Worm (Caenorhabditis elegans): Measurements from ENCODE around the gene K01A6.8.

The K01A6.8 gene

DNA sequence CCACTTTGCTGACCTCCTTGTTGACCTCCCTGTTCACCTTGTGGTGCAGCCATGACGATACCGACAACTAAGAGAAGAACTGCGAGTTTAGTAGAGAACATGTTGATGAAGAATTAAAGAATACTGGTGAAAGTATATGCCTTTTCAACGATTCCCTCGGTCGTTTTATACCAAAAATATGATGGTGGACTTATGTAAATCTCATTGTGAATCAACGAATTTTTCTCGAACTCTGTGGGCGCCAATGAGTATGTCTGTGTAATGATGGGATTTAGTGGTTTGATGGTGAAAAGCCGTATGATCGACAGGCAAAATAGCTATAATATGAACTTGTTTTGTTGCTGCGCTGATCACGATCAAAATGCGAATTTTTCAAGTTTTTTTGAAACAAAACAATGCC, at the start of gene K01A6.8:
K01A6.8 (minus strand) TSS at position 101 of the 400 bp plus-strand sequence.
- TF ChIP-seq zip-8 (tag; optimal IDR thresholded peaks at IDR 0.05) (no peak), unc-120 (tag; optimal IDR thresholded peaks at IDR 0.05; ENCODE audit: poor library complexity, severe bottlenecking) (no peak), nhr-237 (tag; optimal IDR thresholded peaks at IDR 0.05) (no peak), sptf-1 (tag; optimal IDR thresholded peaks at IDR 0.05) (no peak), ztf-11 (tag; optimal IDR thresholded peaks at IDR 0.05) (no peak), unc-39 (tag; optimal IDR thresholded peaks at IDR 0.05) (no peak), nhr-76 (tag; optimal IDR thresholded peaks at IDR 0.05) (no peak)

DNA sequence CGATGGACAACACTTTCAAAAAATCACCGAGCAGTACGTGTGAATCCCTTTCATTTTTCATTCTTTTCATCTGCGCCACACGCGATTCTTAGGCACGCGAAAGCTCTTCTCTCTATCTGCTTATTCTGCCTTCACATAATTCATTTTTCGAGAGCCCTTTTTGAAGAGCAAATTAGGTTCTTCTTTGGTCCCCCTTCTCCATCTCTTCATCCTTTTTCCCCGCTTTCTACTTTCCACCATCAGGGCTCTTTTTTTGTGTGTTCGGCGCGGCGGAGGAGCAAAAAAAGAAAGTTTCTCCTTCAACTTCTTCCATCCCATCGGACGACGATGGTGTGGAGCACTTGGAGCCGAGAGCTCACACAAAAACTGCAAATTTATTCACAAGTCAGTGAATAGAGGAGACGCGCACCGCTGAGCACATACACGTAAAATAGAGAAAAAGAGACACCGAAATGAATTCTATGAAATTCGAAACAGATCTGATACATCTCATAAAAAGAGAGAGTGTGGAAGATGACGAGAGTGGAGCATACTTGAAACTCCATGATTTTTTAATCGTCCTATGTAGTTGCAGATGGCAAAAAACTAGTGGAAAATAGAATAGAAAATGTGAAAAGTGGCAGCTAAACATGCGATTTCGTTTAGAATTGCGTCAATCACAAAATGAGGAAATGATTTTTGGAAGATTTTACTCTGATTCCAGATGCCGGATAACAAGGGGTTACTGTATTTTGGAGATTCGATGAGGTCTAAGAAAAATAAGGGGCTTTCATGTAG, 48.1 kb upstream of the K01A6.8 start:
- TF ChIP-seq ztf-11 (tag; optimal IDR thresholded peaks at IDR 0.05) (no peak), ces-1 (GFP tag; optimal IDR thresholded peaks at IDR 0.05) (peak; percentile 84)

DNA sequence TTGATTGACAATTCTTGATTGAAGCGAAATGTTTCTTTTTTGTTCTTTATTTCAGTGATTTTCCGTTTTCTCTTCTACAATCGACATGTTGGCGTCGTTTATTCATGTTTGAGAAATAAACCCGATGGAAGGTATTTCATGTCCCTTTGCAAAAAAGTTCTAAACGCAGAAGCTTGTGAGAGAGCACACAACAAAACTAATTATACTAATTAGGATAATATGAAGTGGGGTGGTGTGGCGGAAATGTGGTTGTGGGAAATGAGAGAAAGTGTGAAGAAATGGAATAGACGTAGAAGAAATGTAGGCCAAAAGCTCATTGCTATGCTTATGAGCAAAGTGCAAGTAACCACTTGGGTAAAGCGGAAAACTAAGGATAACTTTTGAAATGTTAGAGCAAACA, 45.7 kb upstream of the K01A6.8 start:
- TF ChIP-seq nhr-237 (tag; optimal IDR thresholded peaks at IDR 0.05) = no peak
- TF ChIP-seq ces-1 (GFP tag; optimal IDR thresholded peaks at IDR 0.05) = peak; percentile 94
- no peak for TF ChIP-seq hlh-1 (tag; optimal IDR thresholded peaks at IDR 0.05)

DNA sequence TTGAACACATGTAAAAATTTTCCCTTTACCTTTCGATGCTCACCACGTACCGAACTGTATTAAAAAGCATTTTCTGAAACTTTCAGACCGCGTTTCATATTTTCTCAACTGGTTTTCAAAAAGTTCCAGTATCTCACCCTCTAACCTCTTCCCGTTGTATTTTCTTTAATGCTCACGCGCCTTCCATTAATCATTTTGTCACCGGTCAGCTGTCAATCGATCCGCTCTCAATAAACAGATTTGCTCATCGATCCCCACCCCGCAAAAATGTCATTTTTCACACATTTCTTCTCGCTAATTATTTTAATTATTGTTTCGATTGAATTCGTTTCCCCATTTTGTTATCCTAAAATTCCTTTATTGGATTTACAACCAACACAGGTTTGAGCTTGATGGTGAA, 41.9 kb upstream of the K01A6.8 start, which contains the start of gene lpr-2:
lpr-2 (plus strand) TSS at position 189 of the 400 bp plus-strand sequence.
- TF ChIP-seq ceh-39 (tag; optimal IDR thresholded peaks at IDR 0.05) = no peak
- no peak for TF ChIP-seq cnd-1 (tag; optimal IDR thresholded peaks at IDR 0.05)
- TF ChIP-seq ham-2 (GFP tag; optimal IDR thresholded peaks at IDR 0.05) = no peak
- no peak for TF ChIP-seq ceh-83 (GFP tag; optimal IDR thresholded peaks at IDR 0.05)
- TF ChIP-seq unc-39 (tag; optimal IDR thresholded peaks at IDR 0.05) = no peak
- no peak for TF ChIP-seq M03D4.4 (tag; optimal IDR thresholded peaks at IDR 0.05)
- no peak for TF ChIP-seq nhr-2 (tag; optimal IDR thresholded peaks at IDR 0.05)
- no peak for TF ChIP-seq unc-120 (tag; optimal IDR thresholded peaks at IDR 0.05; ENCODE audit: poor library complexity, severe bottlenecking)
- no peak for TF ChIP-seq nhr-28 (tag; optimal IDR thresholded peaks at IDR 0.05)
- TF ChIP-seq hlh-1 (tag; optimal IDR thresholded peaks at IDR 0.05) = peak; percentile 80
- TF ChIP-seq mls-2 (tag; optimal IDR thresholded peaks at IDR 0.05) = no peak
- no peak for TF ChIP-seq sem-2 (GFP tag; optimal IDR thresholded peaks at IDR 0.05)
- TF ChIP-seq mab-5 (tag; optimal IDR thresholded peaks at IDR 0.05) = peak; percentile 54
- no peak for TF ChIP-seq lin-13 (tag; optimal IDR thresholded peaks at IDR 0.05)
- no peak for TF ChIP-seq ces-1 (GFP tag; optimal IDR thresholded peaks at IDR 0.05)
- peak; percentile 66 for TF ChIP-seq unc-62 (GFP tag; optimal IDR thresholded peaks at IDR 0.05)
- TF ChIP-seq nhr-237 (tag; optimal IDR thresholded peaks at IDR 0.05) = no peak
- TF ChIP-seq blmp-1 (tag; optimal IDR thresholded peaks at IDR 0.05) = no peak

DNA sequence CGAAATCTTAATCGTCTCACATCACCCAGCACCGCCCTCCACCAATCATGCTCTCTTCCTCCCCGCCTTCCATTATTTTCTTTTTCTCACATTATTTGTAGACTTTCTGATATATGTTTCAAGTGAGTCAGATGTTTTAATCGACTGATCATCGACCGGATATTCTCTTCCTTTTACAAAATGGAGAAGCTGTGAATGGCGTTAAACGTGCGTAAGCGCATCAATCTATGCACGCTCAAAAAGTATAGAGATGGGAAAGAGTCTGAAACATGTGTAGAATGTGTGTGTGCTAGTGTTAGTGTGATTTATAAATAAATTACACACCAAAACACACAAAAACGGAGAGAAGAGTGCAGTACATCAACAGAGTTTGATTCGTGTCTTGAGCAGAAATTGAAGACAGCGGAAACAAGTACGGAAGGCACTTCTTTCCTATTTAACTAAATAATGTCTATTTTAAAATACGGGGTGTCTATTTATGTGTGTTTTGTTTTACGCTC, 39.8 kb upstream of the K01A6.8 start:
- TF ChIP-seq unc-120 (tag; optimal IDR thresholded peaks at IDR 0.05; ENCODE audit: poor library complexity, severe bottlenecking) (no peak), ces-1 (GFP tag; optimal IDR thresholded peaks at IDR 0.05) (peak; percentile 15)

DNA sequence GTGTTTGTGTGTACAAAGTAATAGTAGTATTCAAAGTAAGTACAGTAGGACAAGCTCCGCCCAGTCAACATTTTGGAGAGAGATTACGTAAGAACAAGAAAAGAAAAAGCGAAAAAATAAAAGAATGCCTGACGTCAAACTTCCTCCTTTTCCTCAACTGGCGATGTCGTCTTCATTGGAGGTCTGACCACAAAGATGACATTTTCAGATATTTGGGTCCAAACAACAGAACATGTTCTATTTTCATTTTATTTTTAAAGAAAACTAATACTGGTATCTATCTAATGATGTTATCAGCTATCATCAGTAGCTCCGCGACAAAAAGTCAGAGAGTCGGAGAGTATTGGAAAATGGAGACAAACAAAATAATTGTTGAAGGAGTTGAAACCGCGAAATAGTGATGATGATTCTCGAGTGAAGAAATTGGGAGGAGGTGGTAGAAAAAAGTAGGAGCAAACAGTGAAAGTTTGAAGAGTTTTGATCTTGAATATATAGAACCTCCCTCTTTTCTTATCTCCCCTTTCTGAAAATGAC, 36.6 kb upstream of the K01A6.8 start, which contains the start of gene lips-5:
lips-5 (minus strand) TSS at position 51 of the 534 bp plus-strand sequence.
- no peak for TF ChIP-seq unc-62 (GFP tag; optimal IDR thresholded peaks at IDR 0.05)
- TF ChIP-seq blmp-1 (tag; optimal IDR thresholded peaks at IDR 0.05) = no peak
- TF ChIP-seq tbx-8 (GFP tag; optimal IDR thresholded peaks at IDR 0.05) = no peak
- TF ChIP-seq ztf-11 (tag; optimal IDR thresholded peaks at IDR 0.05) = no peak
- no peak for TF ChIP-seq ceh-83 (GFP tag; optimal IDR thresholded peaks at IDR 0.05)
- no peak for TF ChIP-seq nhr-12 (tag; optimal IDR thresholded peaks at IDR 0.05)

DNA sequence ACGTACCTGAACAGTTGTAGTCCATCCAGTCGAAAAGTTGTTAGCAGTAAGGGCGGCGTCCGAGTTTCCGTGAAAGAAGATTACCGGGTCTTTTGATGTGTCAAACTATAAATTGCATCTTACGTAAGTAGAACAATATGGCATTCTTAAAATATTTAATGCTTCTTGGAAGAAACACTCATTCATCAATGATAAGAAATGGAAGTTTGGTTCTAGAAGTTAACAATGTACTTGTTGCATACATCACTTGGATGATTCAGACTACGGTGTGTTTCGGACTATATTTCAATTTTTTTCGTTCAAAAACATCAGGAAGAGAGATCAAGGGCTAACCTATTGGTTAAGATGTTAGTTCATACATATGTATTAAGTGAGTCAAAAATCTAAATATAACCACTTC, 35.0 kb upstream of the K01A6.8 start:
- TF ChIP-seq elt-1 (tag; optimal IDR thresholded peaks at IDR 0.05; ENCODE audit: borderline replicate concordance, insufficient read depth) (no peak), drap-1 (GFP tag; optimal IDR thresholded peaks at IDR 0.05) (no peak), ceh-39 (tag; optimal IDR thresholded peaks at IDR 0.05) (no peak), blmp-1 (tag; optimal IDR thresholded peaks at IDR 0.05) (no peak), sptf-1 (tag; optimal IDR thresholded peaks at IDR 0.05) (no peak), unc-39 (tag; optimal IDR thresholded peaks at IDR 0.05) (no peak), lin-13 (tag; optimal IDR thresholded peaks at IDR 0.05) (no peak), snpc-4 (tag; optimal IDR thresholded peaks at IDR 0.05) (no peak), ces-1 (GFP tag; optimal IDR thresholded peaks at IDR 0.05) (no peak), pha-4 (tag; optimal IDR thresholded peaks at IDR 0.05) (no peak), nhr-2 (tag; optimal IDR thresholded peaks at IDR 0.05) (no peak), mls-2 (tag; optimal IDR thresholded peaks at IDR 0.05) (no peak), nhr-28 (tag; optimal IDR thresholded peaks at IDR 0.05) (no peak), zip-8 (tag; optimal IDR thresholded peaks at IDR 0.05) (no peak)
